Worm (Caenorhabditis elegans) whole organism, L1 larva: Measurements from ENCODE around the gene Y53G8AR.8.

ENCODE experiments used
- C16A3.4 ChIP-seq: fragments of 150-350 bp; optimal IDR thresholded peaks from 2 replicates; lab custom pipeline; 2014; ENCODE audit warnings: missing biosample characterization, missing genetic modification characterization
- alr-1 ChIP-seq: fragments of 200-800 bp; sonication (Bioruptor generic); optimal IDR thresholded peaks from 2 replicates; lab custom pipeline; 2018; ENCODE audit warnings: borderline replicate concordance, mild to moderate bottlenecking, missing genetic modification characterization, missing compliant biosample characterization
- ama-1 ChIP-seq: fragments of 150-350 bp; optimal IDR thresholded peaks from 2 replicates; lab custom pipeline; 2014
- blmp-1 ChIP-seq: fragments of 150-350 bp; optimal IDR thresholded peaks from 2 replicates; lab custom pipeline; 2014; ENCODE audit warnings: missing biosample characterization, missing genetic modification characterization
- ceh-82 ChIP-seq, 3 experiments: fragments of 150-350 bp in 1 of 3; sonication (generic microtip) in 2 of 3; optimal IDR thresholded peaks; 2 replicates each; lab custom pipeline; 2014 to 2017; ENCODE audit warnings: missing biosample characterization in 3 of 3, missing genetic modification characterization in 3 of 3
- ceh-88 ChIP-seq: fragments of 200-800 bp; sonication (Bioruptor generic); IDR thresholded peaks from 2 replicates; pipeline ENCODE4 v1.3.6; 2022; ENCODE audit warnings: missing genetic modification characterization, missing compliant biosample characterization
- ceh-90 ChIP-seq: sonication (generic microtip); optimal IDR thresholded peaks from 2 replicates; lab custom pipeline; 2016; ENCODE audit warnings: missing genetic modification characterization, missing compliant biosample characterization
- ces-1 ChIP-seq: fragments of 150-350 bp; optimal IDR thresholded peaks from 2 replicates; lab custom pipeline; 2014; ENCODE audit warnings: missing biosample characterization, missing genetic modification reagents, missing genetic modification characterization
- dpl-1 ChIP-seq, 3 experiments: fragments of 150-350 bp in 2 of 3; sonication (generic microtip) in 1 of 3; optimal IDR thresholded peaks; 2 replicates each; lab custom pipeline; 2014 to 2017; ENCODE audit warnings: missing biosample characterization in 3 of 3, missing genetic modification characterization in 3 of 3, missing genetic modification reagents in 3 of 3
- efl-1 ChIP-seq, 4 experiments: fragments of 150-350 bp; optimal IDR thresholded peaks in 3 of 4; peaks in 1 of 4; 1 replicate in 1 of 4; 2 replicates in 3 of 4; lab custom pipeline; 2014; ENCODE audit warnings: missing biosample characterization in 2 of 4, missing genetic modification characterization in 2 of 4, missing genetic modification reagents in 2 of 4
- egl-13 ChIP-seq: sonication (generic microtip); optimal IDR thresholded peaks from 2 replicates; lab custom pipeline; 2016; ENCODE audit warnings: missing genotype, missing genetic modification reagents, missing genetic modification characterization, missing compliant biosample characterization
- egl-27 ChIP-seq, 2 experiments: fragments of 150-350 bp in 1 of 2; sonication (generic microtip); optimal IDR thresholded peaks; 3 replicates each; lab custom pipeline; 2017 to 2018; ENCODE audit warnings: missing biosample characterization in 2 of 2, missing genetic modification characterization in 2 of 2, missing genetic modification reagents in 2 of 2
- fkh-8 ChIP-seq: sonication (generic microtip); optimal IDR thresholded peaks from 2 replicates; lab custom pipeline; 2016; ENCODE audit warnings: mild to moderate bottlenecking, missing genetic modification characterization, missing compliant biosample characterization
- fos-1 ChIP-seq: fragments of 150-350 bp; optimal IDR thresholded peaks from 2 replicates; lab custom pipeline; 2014; ENCODE audit warnings: missing biosample characterization, missing genetic modification characterization
- hlh-17 ChIP-seq: fragments of 200-800 bp; sonication (Bioruptor generic); optimal IDR thresholded peaks from 2 replicates; lab custom pipeline; 2018; ENCODE audit warnings: missing genetic modification characterization, mild to moderate bottlenecking, missing compliant biosample characterization, moderate library complexity, borderline replicate concordance
- hlh-4 ChIP-seq: sonication (generic microtip); optimal IDR thresholded peaks from 2 replicates; lab custom pipeline; 2016; ENCODE audit warnings: mild to moderate bottlenecking, missing genetic modification characterization, missing compliant biosample characterization
- hpl-2 ChIP-seq: fragments of 150-350 bp; optimal IDR thresholded peaks from 2 replicates; lab custom pipeline; 2014; ENCODE audit warnings: missing biosample characterization, missing genetic modification reagents, missing genetic modification characterization
- isw-1 ChIP-seq: fragments of 200-800 bp; sonication (Bioruptor generic); IDR thresholded peaks from 2 replicates; pipeline ENCODE4 v1.3.6; 2022; ENCODE audit warnings: missing genetic modification characterization, missing compliant biosample characterization
- jun-1 ChIP-seq: fragments of 150-350 bp; optimal IDR thresholded peaks from 2 replicates; lab custom pipeline; 2014; ENCODE audit warnings: missing biosample characterization, missing genetic modification reagents, missing genetic modification characterization
- lin-13 ChIP-seq: fragments of 150-350 bp; optimal IDR thresholded peaks from 2 replicates; lab custom pipeline; 2014; ENCODE audit warnings: missing biosample characterization, missing genetic modification reagents, missing genetic modification characterization
- lin-14 ChIP-seq: fragments of 200-800 bp; sonication (Bioruptor generic); optimal IDR thresholded peaks from 2 replicates; lab custom pipeline; 2018; ENCODE audit warnings: mild to moderate bottlenecking, missing genetic modification characterization, moderate library complexity, missing compliant biosample characterization
- lin-15B ChIP-seq: fragments of 150-350 bp; sonication (generic microtip); optimal IDR thresholded peaks from 3 replicates; lab custom pipeline; 2014; ENCODE audit warnings: missing biosample characterization, missing genetic modification characterization
- lin-35 ChIP-seq, 2 experiments: fragments of 150-350 bp; optimal IDR thresholded peaks; 2 replicates each; lab custom pipeline; 2014; ENCODE audit warnings: missing biosample characterization in 2 of 2, missing genetic modification characterization in 2 of 2, missing genetic modification reagents in 2 of 2
- lin-39 ChIP-seq: fragments of 150-350 bp; optimal IDR thresholded peaks from 2 replicates; lab custom pipeline; 2014; ENCODE audit warnings: missing biosample characterization, missing genetic modification reagents, missing genetic modification characterization
- lsy-2 ChIP-seq, 2 experiments: fragments of 150-350 bp; optimal IDR thresholded peaks; 2 replicates each; lab custom pipeline; 2014; ENCODE audit warnings: missing biosample characterization in 2 of 2, missing genetic modification characterization in 2 of 2
- mab-9 ChIP-seq: fragments of 200-800 bp; sonication (Bioruptor generic); IDR thresholded peaks from 2 replicates; pipeline ENCODE4 v1.3.6; 2022; ENCODE audit warnings: missing genetic modification reagents, missing genetic modification characterization, missing compliant biosample characterization
- mef-2 ChIP-seq: fragments of 150-350 bp; optimal IDR thresholded peaks from 2 replicates; lab custom pipeline; 2014; ENCODE audit warnings: missing biosample characterization, missing genetic modification characterization
- mep-1 ChIP-seq: fragments of 150-350 bp; optimal IDR thresholded peaks from 2 replicates; lab custom pipeline; 2014; ENCODE audit warnings: missing biosample characterization, missing genetic modification characterization
- nhr-19 ChIP-seq: fragments of 200-800 bp; sonication (Bioruptor generic); conservative IDR thresholded peaks from 2 replicates; pipeline ENCODE4 v1.3.6; 2022; ENCODE audit warnings: missing genetic modification characterization, missing compliant biosample characterization
- nhr-20 ChIP-seq: sonication (generic microtip); optimal IDR thresholded peaks from 2 replicates; lab custom pipeline; 2016; ENCODE audit warnings: mild to moderate bottlenecking, missing genetic modification characterization, missing compliant biosample characterization
- nhr-47 ChIP-seq: sonication (generic microtip); optimal IDR thresholded peaks from 2 replicates; lab custom pipeline; 2016; ENCODE audit warnings: mild to moderate bottlenecking, missing genetic modification characterization, moderate library complexity, missing compliant biosample characterization
- nhr-71 ChIP-seq: sonication (generic microtip); optimal IDR thresholded peaks from 2 replicates; lab custom pipeline; 2016; ENCODE audit warnings: mild to moderate bottlenecking, missing genetic modification characterization, moderate library complexity, missing compliant biosample characterization
- nhr-76 ChIP-seq: sonication (generic microtip); optimal IDR thresholded peaks from 2 replicates; lab custom pipeline; 2017; ENCODE audit warnings: missing biosample characterization, missing genetic modification characterization
- nhr-84 ChIP-seq: sonication (generic microtip); optimal IDR thresholded peaks from 2 replicates; lab custom pipeline; 2017; ENCODE audit warnings: missing biosample characterization, missing genetic modification characterization
- nhr-85 ChIP-seq: sonication (generic microtip); peaks from one replicate; lab custom pipeline; 2016; ENCODE audit warnings: missing genetic modification characterization, inconsistent platforms, missing compliant biosample characterization
- nhr-90 ChIP-seq: sonication (generic microtip); optimal IDR thresholded peaks from 2 replicates; lab custom pipeline; 2016; ENCODE audit warnings: mild to moderate bottlenecking, missing genetic modification characterization, missing compliant biosample characterization; ENCODE audit not compliant: poor library complexity
- pag-3 ChIP-seq: sonication (generic microtip); optimal IDR thresholded peaks from 2 replicates; lab custom pipeline; 2017; ENCODE audit warnings: missing genetic modification characterization, mild to moderate bottlenecking, missing compliant biosample characterization, antibody characterized with exemption, borderline replicate concordance; ENCODE audit not compliant: insufficient read depth
- pqm-1 ChIP-seq: sonication (generic microtip); optimal IDR thresholded peaks from 3 replicates; lab custom pipeline; 2017; ENCODE audit warnings: missing biosample characterization, missing genetic modification characterization
- rnt-1 ChIP-seq: sonication (generic microtip); optimal IDR thresholded peaks from 2 replicates; lab custom pipeline; 2016; ENCODE audit warnings: mild to moderate bottlenecking, missing genetic modification characterization, moderate library complexity, missing compliant biosample characterization
- skn-1 ChIP-seq: fragments of 150-350 bp; optimal IDR thresholded peaks from 2 replicates; lab custom pipeline; 2014; ENCODE audit warnings: missing biosample characterization, missing genetic modification characterization
- snu-23 ChIP-seq: sonication (generic microtip); optimal IDR thresholded peaks from 2 replicates; lab custom pipeline; 2016; ENCODE audit warnings: missing genetic modification characterization, missing compliant biosample characterization
- sox-4 ChIP-seq: sonication (generic microtip); optimal IDR thresholded peaks from 2 replicates; lab custom pipeline; 2016; ENCODE audit warnings: missing genetic modification characterization, missing compliant biosample characterization
- sptf-1 ChIP-seq: fragments of 150-350 bp; optimal IDR thresholded peaks from 2 replicates; lab custom pipeline; 2014; ENCODE audit warnings: missing biosample characterization, missing genetic modification characterization
- swsn-7 ChIP-seq: sonication (generic microtip); optimal IDR thresholded peaks from 2 replicates; lab custom pipeline; 2016; ENCODE audit warnings: missing genetic modification characterization, missing compliant biosample characterization
- tbx-2 ChIP-seq: sonication (generic microtip); optimal IDR thresholded peaks from 2 replicates; lab custom pipeline; 2016; ENCODE audit warnings: missing genetic modification characterization, missing compliant biosample characterization
- unc-130 ChIP-seq: fragments of 150-350 bp; optimal IDR thresholded peaks from 2 replicates; lab custom pipeline; 2017; ENCODE audit warnings: missing biosample characterization, missing genetic modification characterization, inconsistent platforms
- unc-30 ChIP-seq: sonication (generic microtip); optimal IDR thresholded peaks from 2 replicates; lab custom pipeline; 2017; ENCODE audit warnings: missing biosample characterization, missing genetic modification characterization
- unc-62 ChIP-seq: fragments of 150-350 bp; optimal IDR thresholded peaks from 2 replicates; lab custom pipeline; 2014; ENCODE audit warnings: missing biosample characterization, missing genetic modification reagents, missing genetic modification characterization
- unc-98 ChIP-seq: fragments of 200-800 bp; sonication (Bioruptor generic); IDR thresholded peaks from 2 replicates; pipeline ENCODE4 v1.3.6; 2022; ENCODE audit warnings: missing genetic modification characterization, missing compliant biosample characterization
- vab-15 ChIP-seq: sonication (generic microtip); optimal IDR thresholded peaks from 2 replicates; lab custom pipeline; 2017; ENCODE audit warnings: missing genotype, mild to moderate bottlenecking, missing genetic modification characterization, missing compliant biosample characterization
- xbp-1 ChIP-seq: sonication (generic microtip); optimal IDR thresholded peaks from 2 replicates; lab custom pipeline; 2016; ENCODE audit warnings: missing genetic modification characterization, missing compliant biosample characterization
- ztf-11 ChIP-seq, 2 experiments: sonication (generic microtip); optimal IDR thresholded peaks; 2 replicates each; lab custom pipeline; 2016 to 2017; ENCODE audit warnings: missing genetic modification characterization in 2 of 2, missing biosample characterization in 1 of 2, missing compliant biosample characterization in 1 of 2

Y53G8AR.8 gene

ce11 chrIII:3273141-3273540, 21.0 kb downstream of the Y53G8AR.8 start:
- peak; percentile 27 for TF ChIP-seq swsn-7 (tag; lab: Kevin White, UChicago)
- TF ChIP-seq dpl-1 (GFP tag; optimal IDR thresholded peaks at IDR 0.05; lab: Kevin White, UChicago): peak in 2 of 3 experiments; percentile 11 to 27
- TF ChIP-seq lin-15B (tag; lab: Kevin White, UChicago): no peak
- TF ChIP-seq fos-1: no peak
- no peak for TF ChIP-seq alr-1 (tag; lab: Kevin White, UChicago)
- TF ChIP-seq ceh-90: no peak
- peak; percentile 54 for TF ChIP-seq lin-13 (GFP tag; lab: Kevin White, UChicago)
- no peak for TF ChIP-seq hpl-2
- no peak for TF ChIP-seq mef-2 (tag; lab: Kevin White, UChicago)
- TF ChIP-seq pqm-1 (tag; lab: Kevin White, UChicago): no peak
- TF ChIP-seq ceh-82 (tag; optimal IDR thresholded peaks at IDR 0.05; lab: Kevin White, UChicago): peak in 1 of 3 experiments; percentile 29
- peak; percentile 75 for TF ChIP-seq nhr-85 (tag; lab: Kevin White, UChicago)
- TF ChIP-seq hlh-17 (GFP tag; lab: Kevin White, UChicago): no peak
- TF ChIP-seq lsy-2 (tag; optimal IDR thresholded peaks at IDR 0.05; lab: Kevin White, UChicago): peak; percentile 45 to 69
- TF ChIP-seq sptf-1: no peak
- TF ChIP-seq nhr-84 (tag; lab: Kevin White, UChicago): no peak
- peak; percentile 74 for TF ChIP-seq blmp-1 (tag; lab: Kevin White, UChicago)
- TF ChIP-seq efl-1 (optimal IDR thresholded peaks at IDR 0.05; lab: Kevin White, UChicago): peak; percentile 45 to 73
- peak in 1 of 2 experiments; percentile 2 for TF ChIP-seq efl-1 (GFP tag; optimal IDR thresholded peaks at IDR 0.05 in 1 of 2; lab: Kevin White, UChicago)
- TF ChIP-seq unc-98: no peak
- peak; percentile 40 for TF ChIP-seq tbx-2 (tag; lab: Kevin White, UChicago)
- TF ChIP-seq isw-1 (GFP tag; lab: Robert Waterston, UW): no peak
- TF ChIP-seq nhr-71 (tag; lab: Kevin White, UChicago): peak; percentile 69
- peak; percentile 71 for TF ChIP-seq snu-23 (GFP tag; lab: Kevin White, UChicago)
- peak; percentile 65 for TF ChIP-seq mep-1 (tag; lab: Kevin White, UChicago)
- TF ChIP-seq vab-15 (tag; lab: Kevin White, UChicago): no peak
- peak; percentile 47 for TF ChIP-seq nhr-19 (GFP tag; lab: Robert Waterston, UW)
- TF ChIP-seq lin-14 (GFP tag; lab: Kevin White, UChicago): peak; percentile 79
- no peak for TF ChIP-seq nhr-76 (tag; lab: Kevin White, UChicago)
- no peak for TF ChIP-seq jun-1 (tag; lab: Kevin White, UChicago)
- no peak for TF ChIP-seq nhr-90 (tag; lab: Kevin White, UChicago)
- TF ChIP-seq fkh-8: peak; percentile 40
- peak; percentile 32 for TF ChIP-seq C16A3.4 (tag; lab: Kevin White, UChicago)
- TF ChIP-seq unc-130 (tag; lab: Kevin White, UChicago): no peak
- no peak for TF ChIP-seq hlh-4 (tag; lab: Kevin White, UChicago)
- peak; percentile 71 for TF ChIP-seq nhr-20 (tag; lab: Kevin White, UChicago)
- peak; percentile 65 for TF ChIP-seq rnt-1 (tag; lab: Kevin White, UChicago)
- no peak for TF ChIP-seq unc-62 (GFP tag; lab: Kevin White, UChicago)
- peak; percentile 54 to 61 for TF ChIP-seq lin-35 (GFP tag; optimal IDR thresholded peaks at IDR 0.05; lab: Kevin White, UChicago)
- peak; percentile 20 for TF ChIP-seq nhr-47 (tag; lab: Kevin White, UChicago)
- TF ChIP-seq ceh-88 (GFP tag; lab: Robert Waterston, UW): no peak
- TF ChIP-seq xbp-1 (tag; lab: Kevin White, UChicago): peak; percentile 12
- TF ChIP-seq egl-27 (tag; optimal IDR thresholded peaks at IDR 0.05; lab: Kevin White, UChicago): no peak
- TF ChIP-seq, all 84 proteins: peak for 21

- no peak for TF ChIP-seq skn-1 (tag; lab: Kevin White, UChicago)
- no peak for TF ChIP-seq jun-1 (tag; lab: Kevin White, UChicago)
- TF ChIP-seq unc-30 (tag; lab: Kevin White, UChicago): no peak
- TF ChIP-seq pag-3: no peak
- no peak for TF ChIP-seq pqm-1 (tag; lab: Kevin White, UChicago)
- no peak for TF ChIP-seq hpl-2
- TF ChIP-seq unc-98: no peak
- TF ChIP-seq mep-1 (tag; lab: Kevin White, UChicago): no peak
- TF ChIP-seq xbp-1 (tag; lab: Kevin White, UChicago): peak; percentile 41
- no peak for TF ChIP-seq sox-4 (tag; lab: Kevin White, UChicago)
- no peak for TF ChIP-seq egl-13 (tag; lab: Kevin White, UChicago)
- no peak for TF ChIP-seq ama-1
- TF ChIP-seq ces-1: no peak
- TF ChIP-seq nhr-84 (tag; lab: Kevin White, UChicago): no peak
- no peak for TF ChIP-seq mab-9 (GFP tag; lab: Robert Waterston, UW)
- TF ChIP-seq ztf-11 (tag; optimal IDR thresholded peaks at IDR 0.05; lab: Kevin White, UChicago): peak in 1 of 2 experiments; percentile 74
- peak; percentile 78 for TF ChIP-seq swsn-7 (tag; lab: Kevin White, UChicago)
- TF ChIP-seq lin-39 (tag; lab: Kevin White, UChicago): peak; percentile 12
These were observed 22.4 kb downstream of the Y53G8AR.8 start for ce11 chrIII:3271682-3272081.
